Worm (Caenorhabditis elegans) whole organism, late embryonic: Measurements from ENCODE around the gene epi-1.

Experiments used
- C08G9.2 ChIP-seq: sonication (generic microtip); optimal IDR thresholded peaks from 2 replicates; lab custom pipeline; 2016; ENCODE audit warnings: mild to moderate bottlenecking, missing genetic modification characterization, moderate library complexity, missing compliant biosample characterization
- T23F11.4 ChIP-seq: fragments of 200-800 bp; sonication (Bioruptor generic); optimal IDR thresholded peaks from 2 replicates; lab custom pipeline; 2018; ENCODE audit warnings: mild to moderate bottlenecking, missing genetic modification characterization, missing compliant biosample characterization
- Y22D7AL.16 ChIP-seq: sonication (generic microtip); optimal IDR thresholded peaks from 2 replicates; lab custom pipeline; 2016; ENCODE audit warnings: missing genetic modification characterization, missing compliant biosample characterization
- ahr-1 ChIP-seq: sonication (generic microtip); optimal IDR thresholded peaks from 2 replicates; lab custom pipeline; 2016; ENCODE audit warnings: missing genetic modification characterization, missing compliant biosample characterization
- ama-1 ChIP-seq: fragments of 150-350 bp; optimal IDR thresholded peaks from 2 replicates; lab custom pipeline; 2014
- ceh-14 ChIP-seq: sonication (generic microtip); optimal IDR thresholded peaks from 2 replicates; lab custom pipeline; 2016; ENCODE audit warnings: missing genotype, missing genetic modification characterization, missing compliant biosample characterization
- ceh-18 ChIP-seq: sonication (generic microtip); optimal IDR thresholded peaks from 2 replicates; lab custom pipeline; 2016; ENCODE audit warnings: missing genetic modification characterization, missing compliant biosample characterization
- ceh-30 ChIP-seq: fragments of 150-350 bp; optimal IDR thresholded peaks from 2 replicates; lab custom pipeline; 2014; ENCODE audit warnings: missing biosample characterization, missing genetic modification characterization
- ceh-31 ChIP-seq: sonication (generic microtip); optimal IDR thresholded peaks from 2 replicates; lab custom pipeline; 2016; ENCODE audit warnings: missing genetic modification characterization, missing compliant biosample characterization
- ceh-48 ChIP-seq: sonication (generic microtip); optimal IDR thresholded peaks from 2 replicates; lab custom pipeline; 2016; ENCODE audit warnings: missing genetic modification characterization, inconsistent platforms, missing compliant biosample characterization
- dmd-4 ChIP-seq: sonication (generic microtip); optimal IDR thresholded peaks from 2 replicates; lab custom pipeline; 2016; ENCODE audit warnings: borderline replicate concordance, missing genetic modification characterization, missing compliant biosample characterization
- dve-1 ChIP-seq: sonication (generic microtip); optimal IDR thresholded peaks from 2 replicates; lab custom pipeline; 2017; ENCODE audit warnings: antibody characterized with exemption, mild to moderate bottlenecking, missing genetic modification characterization, missing compliant biosample characterization
- ets-4 ChIP-seq: sonication (generic microtip); optimal IDR thresholded peaks from 2 replicates; lab custom pipeline; 2016; ENCODE audit warnings: missing genetic modification characterization, missing compliant biosample characterization
- fax-1 ChIP-seq: sonication (generic microtip); optimal IDR thresholded peaks from 2 replicates; lab custom pipeline; 2016; ENCODE audit warnings: missing genotype, missing genetic modification characterization, missing compliant biosample characterization
- fkh-10 ChIP-seq: fragments of 150-350 bp; optimal IDR thresholded peaks from 2 replicates; lab custom pipeline; 2014; ENCODE audit warnings: missing biosample characterization, missing genetic modification reagents, missing genetic modification characterization
- hlh-13 ChIP-seq: fragments of 200-800 bp; sonication (Bioruptor generic); optimal IDR thresholded peaks from 2 replicates; lab custom pipeline; 2018; ENCODE audit warnings: mild to moderate bottlenecking, missing genetic modification characterization, missing compliant biosample characterization
- hlh-15 ChIP-seq: sonication (generic microtip); optimal IDR thresholded peaks from 2 replicates; lab custom pipeline; 2016; ENCODE audit warnings: missing genetic modification characterization, missing compliant biosample characterization
- hlh-30 ChIP-seq: sonication (generic microtip); optimal IDR thresholded peaks from 2 replicates; lab custom pipeline; 2017; ENCODE audit warnings: antibody characterized with exemption, missing genetic modification characterization, missing compliant biosample characterization; ENCODE audit not compliant: insufficient read depth
- hlh-8 ChIP-seq: sonication (generic microtip); optimal IDR thresholded peaks from 2 replicates; lab custom pipeline; 2016; ENCODE audit warnings: missing genotype, missing genetic modification characterization, missing compliant biosample characterization
- lim-6 ChIP-seq: sonication (generic microtip); optimal IDR thresholded peaks from 2 replicates; lab custom pipeline; 2016; ENCODE audit warnings: missing genetic modification characterization, missing compliant biosample characterization
- lin-11 ChIP-seq: fragments of 200-800 bp; sonication (Bioruptor generic); optimal IDR thresholded peaks from 2 replicates; lab custom pipeline; 2018; ENCODE audit warnings: mild to moderate bottlenecking, missing genetic modification characterization, missing compliant biosample characterization
- madf-2 ChIP-seq: sonication (generic microtip); optimal IDR thresholded peaks from 2 replicates; lab custom pipeline; 2017; ENCODE audit warnings: missing genetic modification characterization, missing compliant biosample characterization
- nfya-1 ChIP-seq: sonication (generic microtip); optimal IDR thresholded peaks from 2 replicates; lab custom pipeline; 2017; ENCODE audit warnings: missing genetic modification characterization, mild to moderate bottlenecking, missing compliant biosample characterization, antibody characterized with exemption, moderate library complexity
- nhr-11 ChIP-seq: fragments of 150-350 bp; optimal IDR thresholded peaks from 2 replicates; lab custom pipeline; 2014; ENCODE audit warnings: missing biosample characterization, missing genetic modification characterization
- nhr-232 ChIP-seq: sonication (generic microtip); optimal IDR thresholded peaks from 2 replicates; lab custom pipeline; 2016; ENCODE audit warnings: missing genetic modification characterization, missing compliant biosample characterization
- odd-2 ChIP-seq: sonication (generic microtip); optimal IDR thresholded peaks from 2 replicates; lab custom pipeline; 2017; ENCODE audit warnings: antibody characterized with exemption, mild to moderate bottlenecking, missing genetic modification characterization, missing compliant biosample characterization
- pha-4 ChIP-seq: fragments of 150-350 bp; optimal IDR thresholded peaks from 2 replicates; lab custom pipeline; 2018; ENCODE audit warnings: missing biosample characterization, missing genetic modification reagents, missing genetic modification characterization
- pqm-1 ChIP-seq: sonication (generic microtip); optimal IDR thresholded peaks from 2 replicates; lab custom pipeline; 2016; ENCODE audit warnings: missing genetic modification characterization, missing compliant biosample characterization
- ref-2 ChIP-seq: sonication (generic microtip); optimal IDR thresholded peaks from 2 replicates; lab custom pipeline; 2016; ENCODE audit warnings: missing genetic modification characterization, missing compliant biosample characterization
- rnt-1 ChIP-seq: sonication (generic microtip); optimal IDR thresholded peaks from 2 replicates; lab custom pipeline; 2016; ENCODE audit warnings: missing genetic modification characterization, missing compliant biosample characterization
- sox-2 ChIP-seq: fragments of 200-800 bp; sonication (Bioruptor generic); IDR thresholded peaks from 2 replicates; pipeline ENCODE4 v1.3.6; 2022; ENCODE audit warnings: missing genetic modification reagents, missing genetic modification characterization, missing compliant biosample characterization
- unc-55 ChIP-seq: sonication (generic microtip); optimal IDR thresholded peaks from 2 replicates; lab custom pipeline; 2017; ENCODE audit warnings: missing biosample characterization, missing genetic modification reagents, missing genetic modification characterization
- unc-86 ChIP-seq: sonication (generic microtip); optimal IDR thresholded peaks from 2 replicates; lab custom pipeline; 2016; ENCODE audit warnings: missing genetic modification characterization, missing compliant biosample characterization

epi-1 gene

DNA sequence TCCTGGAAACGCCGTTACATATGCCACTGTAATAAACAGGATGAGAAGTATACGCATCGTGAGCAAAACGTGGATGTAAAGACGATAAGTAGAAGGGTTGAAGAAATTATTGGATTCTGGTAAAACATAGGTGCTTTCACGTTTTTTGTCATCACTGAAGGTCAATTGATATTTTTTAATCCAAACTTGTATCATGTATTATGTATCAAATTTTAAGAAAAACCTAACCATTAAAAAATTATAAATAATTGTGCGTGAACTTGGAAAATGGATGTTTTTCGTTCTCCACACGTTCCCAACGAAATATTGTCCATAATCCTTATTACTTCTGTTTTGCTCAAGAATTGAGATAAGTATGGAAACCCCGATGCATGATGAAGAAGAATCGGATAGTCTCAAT lies 23.5 kb downstream of the epi-1 start, which contains the start of gene R102.8:
Gene R102.8, minus strand, starts transcription at position 101 of the 400 bp plus-strand sequence.
- TF ChIP-seq C08G9.2 (tag; lab: Kevin White, UChicago): no peak
- TF ChIP-seq ceh-18 (tag; lab: Kevin White, UChicago): no peak
- TF ChIP-seq hlh-13 (GFP tag; lab: Kevin White, UChicago): no peak
- TF ChIP-seq unc-86 (tag; lab: Kevin White, UChicago): no peak
- TF ChIP-seq ceh-30 (tag; lab: Kevin White, UChicago): no peak

DNA sequence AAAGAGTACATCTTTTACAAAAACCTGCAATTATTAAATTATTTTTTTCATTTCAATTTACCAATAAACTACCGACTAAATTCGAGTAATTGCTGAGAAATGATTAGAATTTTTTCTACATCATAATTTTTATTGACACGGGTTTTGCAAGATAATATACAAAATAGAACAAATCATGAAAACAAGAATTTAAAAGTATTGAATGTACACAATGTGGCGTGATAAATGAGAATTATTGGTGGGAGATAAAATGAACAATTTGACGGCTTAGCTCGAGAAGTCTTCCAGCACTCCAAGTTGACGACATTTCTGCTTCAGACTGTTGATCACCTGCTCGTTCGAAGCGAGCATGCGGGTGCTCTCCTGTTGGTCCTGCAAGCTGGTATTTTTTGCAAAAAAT lies 28.6 kb downstream of the epi-1 start, which contains the start of gene R102.4:
Gene R102.4, minus strand, starts transcription at position 101 of the 400 bp plus-strand sequence.
- no peak for TF ChIP-seq odd-2 (tag; lab: Kevin White, UChicago)
- TF ChIP-seq dmd-4 (tag; lab: Kevin White, UChicago): no peak
- no peak for TF ChIP-seq ceh-31 (tag; lab: Kevin White, UChicago)
- no peak for TF ChIP-seq ceh-18 (tag; lab: Kevin White, UChicago)
- no peak for TF ChIP-seq nhr-232 (tag; lab: Kevin White, UChicago)
- no peak for TF ChIP-seq pha-4 (tag; lab: Kevin White, UChicago)
- TF ChIP-seq ama-1 (lab: Kevin White, UChicago): no peak
- TF ChIP-seq hlh-15: no peak
- TF ChIP-seq ceh-14: no peak
- TF ChIP-seq ahr-1 (tag; lab: Kevin White, UChicago): no peak
- no peak for TF ChIP-seq ceh-48 (tag; lab: Kevin White, UChicago)
- TF ChIP-seq rnt-1: no peak
- TF ChIP-seq T23F11.4 (GFP tag; lab: Kevin White, UChicago): no peak
- no peak for TF ChIP-seq ets-4 (tag; lab: Kevin White, UChicago)
- no peak for TF ChIP-seq pqm-1
- no peak for TF ChIP-seq Y22D7AL.16 (tag; lab: Kevin White, UChicago)
- no peak for TF ChIP-seq dve-1
- TF ChIP-seq fax-1 (tag; lab: Kevin White, UChicago): no peak
- TF ChIP-seq lim-6 (tag; lab: Kevin White, UChicago): no peak
- TF ChIP-seq sox-2: no peak

DNA sequence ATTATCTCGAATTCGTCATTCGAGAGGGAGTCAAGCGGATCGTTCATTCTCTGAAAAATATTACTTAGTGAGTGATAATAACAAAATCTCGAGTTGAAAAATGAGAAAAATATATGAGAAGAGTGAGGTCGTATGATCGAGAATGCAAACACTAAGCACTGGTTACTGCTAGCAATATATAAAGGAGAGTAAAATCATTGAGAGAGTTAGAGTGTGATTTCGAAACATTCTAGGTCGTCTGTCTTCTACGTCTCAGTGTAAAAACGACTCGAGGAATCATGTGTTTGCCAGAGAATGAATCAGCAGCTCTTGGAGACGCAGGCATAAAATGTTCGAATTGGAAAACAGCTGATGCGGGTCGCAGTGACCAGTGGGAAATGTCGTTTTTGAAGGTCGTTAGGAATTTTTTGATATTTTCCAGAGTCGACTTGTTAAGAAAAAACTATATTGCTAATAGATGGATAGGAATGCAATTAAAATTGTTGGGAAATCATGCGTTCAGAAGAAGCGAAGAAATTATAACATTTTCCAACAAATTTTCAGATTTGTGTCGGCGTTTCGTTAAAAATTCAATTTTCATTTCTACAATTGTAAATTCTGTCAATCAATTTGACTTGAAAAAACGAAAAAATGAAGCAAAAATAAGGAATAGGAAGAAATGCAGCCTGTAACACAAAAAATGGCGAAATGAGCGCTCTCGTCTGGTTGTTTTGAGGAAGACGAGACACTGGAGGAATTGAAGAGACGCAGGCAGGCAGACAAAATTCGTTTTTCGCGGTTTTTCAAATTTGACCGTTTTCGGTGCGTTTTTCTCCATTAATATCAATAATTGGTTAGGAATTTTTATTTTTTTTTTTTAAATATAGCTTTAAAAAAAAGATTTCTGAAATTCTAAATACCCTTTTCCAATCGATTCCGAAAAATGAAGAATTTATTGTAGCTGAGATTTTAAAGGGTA lies 30.7 kb downstream of the epi-1 start, which contains the start of gene allo-1:
Gene allo-1, minus strand, starts transcription at position 51 of the 958 bp plus-strand sequence.
- TF ChIP-seq unc-55 (peak; percentile 23), hlh-8 (no peak), hlh-30 (tag; lab: Kevin White, UChicago) (peak; percentile 79), ceh-18 (tag; lab: Kevin White, UChicago) (peak; percentile 28)

DNA sequence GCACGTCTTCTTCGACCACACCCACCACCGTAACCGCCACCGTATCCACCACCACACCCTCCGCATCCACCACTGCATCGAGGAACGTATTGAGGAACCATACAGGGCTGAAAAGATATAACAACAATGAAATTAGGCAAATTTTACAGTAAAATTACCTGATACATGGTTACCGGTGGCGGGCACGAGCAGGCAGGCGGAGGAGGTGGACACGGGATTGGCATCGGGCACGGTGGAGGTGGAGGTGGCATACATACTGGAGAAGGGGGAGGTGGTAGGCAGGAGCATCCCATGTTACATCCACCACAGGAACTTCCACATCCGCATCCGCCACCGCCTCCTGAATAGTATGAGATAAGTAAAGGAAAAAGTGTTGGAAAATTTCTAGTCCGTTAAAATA lies 31.9 kb downstream of the epi-1 start:
- TF ChIP-seq unc-86 (tag; lab: Kevin White, UChicago): no peak
- no peak for TF ChIP-seq lin-11 (tag; lab: Kevin White, UChicago)
- no peak for TF ChIP-seq madf-2
- TF ChIP-seq fkh-10 (GFP tag; lab: Kevin White, UChicago): no peak
- TF ChIP-seq odd-2 (tag; lab: Kevin White, UChicago): no peak

DNA sequence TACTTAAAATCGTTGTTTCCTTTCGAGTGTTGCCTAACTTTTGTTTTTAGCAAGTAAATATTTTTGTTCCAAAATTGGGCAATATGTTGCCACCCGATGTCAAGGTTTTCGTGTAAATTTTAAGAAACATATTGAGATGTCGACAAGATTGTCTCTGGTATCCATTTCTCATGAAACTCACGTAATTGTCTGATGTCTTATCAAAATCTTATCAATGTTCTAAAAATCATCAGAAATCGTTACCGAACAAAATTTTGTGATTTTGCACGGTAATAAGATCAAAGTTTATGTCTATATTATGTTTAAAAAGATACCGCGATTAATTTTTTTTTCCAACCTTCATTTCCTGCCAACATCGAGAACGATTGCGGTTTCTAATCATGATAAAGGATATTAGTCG lies 32.4 kb downstream of the epi-1 start:
- TF ChIP-seq T23F11.4 (GFP tag; lab: Kevin White, UChicago) (no peak), fkh-10 (GFP tag; lab: Kevin White, UChicago) (no peak), nfya-1 (tag; lab: Kevin White, UChicago) (no peak), hlh-30 (tag; lab: Kevin White, UChicago) (no peak), nhr-11 (tag; lab: Kevin White, UChicago) (no peak), ref-2 (tag; lab: Kevin White, UChicago) (no peak)
- TF ChIP-seq, all 69 proteins: peak for 0
